Worm (Caenorhabditis elegans): ENCODE results near the gene C46F9.6.

- TF ChIP-seq nhr-11 (tag; optimal IDR thresholded peaks at IDR 0.05) (no peak), elt-3 (tag; optimal IDR thresholded peaks at IDR 0.05) (no peak), nhr-12 (tag; optimal IDR thresholded peaks at IDR 0.05) (no peak), ztf-4 (tag; optimal IDR thresholded peaks at IDR 0.05) (no peak), blmp-1 (tag; optimal IDR thresholded peaks at IDR 0.05; ENCODE audit: insufficient read depth) (no peak), elt-1 (tag; optimal IDR thresholded peaks at IDR 0.05) (no peak), nhr-6 (tag; optimal IDR thresholded peaks at IDR 0.05) (no peak), lin-39 (tag; optimal IDR thresholded peaks at IDR 0.05) (no peak), unc-39 (tag; optimal IDR thresholded peaks at IDR 0.05) (no peak)
These were observed 24.7 kb downstream of the C46F9.6 start, which contains the start of the genes bath-2 and F52C6.4 for ce11 chrII:1922665-1923187.
